Worm (Caenorhabditis elegans) whole organism, young adult: ENCODE data around the gene mpk-1.

Source experiments
- F37B4.10 ChIP-seq: fragments of 200-800 bp; sonication (Bioruptor generic); IDR thresholded peaks from 2 replicates; pipeline ENCODE4 v1.3.6; 2022; ENCODE audit warnings: missing genetic modification characterization, missing compliant biosample characterization
- F57A8.1 ChIP-seq: fragments of 200-800 bp; sonication (Bioruptor generic); optimal IDR thresholded peaks from 2 replicates; lab custom pipeline; 2018; ENCODE audit warnings: mild to moderate bottlenecking, missing genetic modification characterization, moderate library complexity, missing compliant biosample characterization
- F57C9.4 ChIP-seq: sonication (generic microtip); optimal IDR thresholded peaks from 2 replicates; lab custom pipeline; 2017; ENCODE audit warnings: mild to moderate bottlenecking, missing genetic modification characterization, missing compliant biosample characterization
- Y53F4B.3 ChIP-seq: fragments of 200-800 bp; sonication (Bioruptor generic); IDR thresholded peaks from 2 replicates; pipeline ENCODE4 v1.3.6; 2022; ENCODE audit warnings: missing genetic modification reagents, missing genetic modification characterization, missing compliant biosample characterization
- Y56A3A.18 ChIP-seq: fragments of 200-800 bp; sonication (Bioruptor generic); IDR thresholded peaks from 2 replicates; pipeline ENCODE4 v1.3.6; 2022; ENCODE audit warnings: missing genetic modification reagents, missing genetic modification characterization, missing compliant biosample characterization
- aptf-2 ChIP-seq: fragments of 200-800 bp; sonication (Bioruptor generic); conservative IDR thresholded peaks from 2 replicates; pipeline ENCODE4 v1.3.6; 2022; ENCODE audit warnings: missing genetic modification reagents, missing genetic modification characterization, missing compliant biosample characterization
- athp-1 ChIP-seq: sonication (generic microtip); optimal IDR thresholded peaks from 2 replicates; lab custom pipeline; 2017; ENCODE audit warnings: mild to moderate bottlenecking, missing genetic modification characterization, missing compliant biosample characterization
- attf-3 ChIP-seq: fragments of 200-800 bp; sonication (Bioruptor generic); conservative IDR thresholded peaks from 2 replicates; pipeline ENCODE4 v1.3.6; 2022; ENCODE audit warnings: missing genetic modification reagents, missing genetic modification characterization, missing compliant biosample characterization
- attf-6 ChIP-seq: fragments of 200-800 bp; sonication (Bioruptor generic); IDR thresholded peaks from 2 replicates; pipeline ENCODE4 v1.3.6; 2022; ENCODE audit warnings: missing genetic modification reagents, missing genetic modification characterization, missing compliant biosample characterization
- cebp-1 ChIP-seq, 2 experiments: fragments of 200-800 bp in 1 of 2; sonication (Bioruptor generic) in 1 of 2; sonication (generic microtip) in 1 of 2; IDR thresholded peaks in 1 of 2; optimal IDR thresholded peaks in 1 of 2; 2 replicates each; pipeline versions ENCODE4 v1.3.6 to Lab custom; 2017 to 2022; ENCODE audit warnings: missing compliant biosample characterization in 2 of 2, missing genetic modification characterization in 2 of 2, mild to moderate bottlenecking in 1 of 2, missing genetic modification reagents in 1 of 2, moderate library complexity in 1 of 2
- ceh-40 ChIP-seq: fragments of 200-800 bp; sonication (Bioruptor generic); IDR thresholded peaks from 2 replicates; pipeline ENCODE4 v1.3.6; 2022; ENCODE audit warnings: missing genetic modification characterization, missing compliant biosample characterization
- ceh-79 ChIP-seq: sonication (generic microtip); optimal IDR thresholded peaks from 2 replicates; lab custom pipeline; 2017; ENCODE audit warnings: mild to moderate bottlenecking, missing genetic modification characterization, missing compliant biosample characterization
- dox-1 ChIP-seq: fragments of 200-800 bp; sonication (Bioruptor generic); IDR thresholded peaks from 2 replicates; pipeline ENCODE4 v1.3.6; 2022; ENCODE audit warnings: missing genetic modification reagents, missing genetic modification characterization, missing compliant biosample characterization
- efl-1 ChIP-seq: fragments of 150-350 bp; optimal IDR thresholded peaks from 2 replicates; lab custom pipeline; 2014; ENCODE audit warnings: missing biosample characterization, missing genetic modification reagents, missing genetic modification characterization
- egl-18 ChIP-seq: fragments of 200-800 bp; sonication (Bioruptor generic); IDR thresholded peaks from 2 replicates; pipeline ENCODE4 v1.3.6; 2022; ENCODE audit warnings: missing genetic modification reagents, missing genetic modification characterization, missing compliant biosample characterization
- egl-44 ChIP-seq: fragments of 200-800 bp; sonication (Bioruptor generic); IDR thresholded peaks from 2 replicates; pipeline ENCODE4 v1.3.6; 2022; ENCODE audit warnings: missing genetic modification reagents, missing genetic modification characterization, missing compliant biosample characterization
- hlh-26 ChIP-seq: fragments of 200-800 bp; sonication (Bioruptor generic); conservative IDR thresholded peaks from 2 replicates; pipeline ENCODE4 v1.3.6; 2022; ENCODE audit warnings: missing genetic modification reagents, missing genetic modification characterization, missing compliant biosample characterization
- hmg-20 ChIP-seq: fragments of 200-800 bp; sonication (Bioruptor generic); IDR thresholded peaks from 2 replicates; pipeline ENCODE4 v1.3.6; 2022; ENCODE audit warnings: missing genetic modification reagents, missing genetic modification characterization, missing compliant biosample characterization
- lin-54 ChIP-seq: fragments of 200-800 bp; sonication (Bioruptor generic); optimal IDR thresholded peaks from 2 replicates; lab custom pipeline; 2018; ENCODE audit warnings: mild to moderate bottlenecking, missing genetic modification characterization, missing compliant biosample characterization
- lsy-27 ChIP-seq: sonication (generic microtip); optimal IDR thresholded peaks from 2 replicates; lab custom pipeline; 2017; ENCODE audit warnings: missing genetic modification characterization, mild to moderate bottlenecking, missing compliant biosample characterization, antibody characterized with exemption, missing genotype, borderline replicate concordance; ENCODE audit not compliant: insufficient read depth
- madf-8 ChIP-seq: fragments of 200-800 bp; sonication (Bioruptor generic); conservative IDR thresholded peaks from 2 replicates; pipeline ENCODE4 v1.3.6; 2022; ENCODE audit warnings: missing genetic modification reagents, missing genetic modification characterization, missing compliant biosample characterization
- mcd-1 ChIP-seq: fragments of 200-800 bp; sonication (Bioruptor generic); IDR thresholded peaks from 2 replicates; pipeline ENCODE4 v1.3.6; 2022; ENCODE audit warnings: missing genetic modification reagents, missing genetic modification characterization, missing compliant biosample characterization
- mel-28 ChIP-seq: sonication (generic microtip); optimal IDR thresholded peaks from 2 replicates; lab custom pipeline; 2016; ENCODE audit warnings: borderline replicate concordance, mild to moderate bottlenecking, missing genetic modification characterization, missing compliant biosample characterization
- mes-4 ChIP-seq: sonication (generic microtip); optimal IDR thresholded peaks from 2 replicates; lab custom pipeline; 2016; ENCODE audit warnings: missing genotype, missing genetic modification characterization, missing compliant biosample characterization
- mxl-1 ChIP-seq: sonication (generic microtip); optimal IDR thresholded peaks from 2 replicates; lab custom pipeline; 2016; ENCODE audit warnings: missing genetic modification characterization, missing compliant biosample characterization
- nfya-2 ChIP-seq: fragments of 200-800 bp; sonication (Bioruptor generic); IDR thresholded peaks from 2 replicates; pipeline ENCODE4 v1.3.6; 2022; ENCODE audit warnings: missing genetic modification reagents, missing genetic modification characterization, missing compliant biosample characterization
- pbrm-1 ChIP-seq: fragments of 200-800 bp; sonication (Bioruptor generic); IDR thresholded peaks from 2 replicates; pipeline ENCODE4 v1.3.6; 2022; ENCODE audit warnings: missing genetic modification reagents, missing genetic modification characterization, missing compliant biosample characterization
- rpc-1 ChIP-seq, 2 experiments: fragments of 150-350 bp in 1 of 2; sonication (generic microtip) in 1 of 2; optimal IDR thresholded peaks; 2 replicates each; lab custom pipeline; 2014 to 2018; ENCODE audit warnings: missing biosample characterization in 1 of 2, missing genetic modification characterization in 1 of 2, missing genetic modification reagents in 1 of 2, missing genotype in 1 of 2
- sdz-38 ChIP-seq: sonication (generic microtip); optimal IDR thresholded peaks from 2 replicates; lab custom pipeline; 2016; ENCODE audit warnings: missing genotype, missing genetic modification characterization, missing compliant biosample characterization
- snpc-1.3 ChIP-seq: sonication (generic microtip); optimal IDR thresholded peaks from 2 replicates; lab custom pipeline; 2017; ENCODE audit warnings: missing genetic modification characterization, mild to moderate bottlenecking, missing compliant biosample characterization, antibody characterized with exemption, moderate library complexity, missing genotype, missing genetic modification reagents; ENCODE audit not compliant: insufficient read depth
- snpc-4 ChIP-seq, 5 experiments: fragments of 150-350 bp in 1 of 5; sonication (generic microtip) in 4 of 5; optimal IDR thresholded peaks; 2 replicates each; lab custom pipeline; 2014 to 2018; ENCODE audit warnings: missing genetic modification characterization in 5 of 5, missing biosample characterization in 3 of 5, antibody characterized with exemption in 2 of 5, mild to moderate bottlenecking in 2 of 5, missing compliant biosample characterization in 2 of 5, missing genotype in 2 of 5, moderate library complexity in 2 of 5, missing genetic modification reagents in 1 of 5
- sptf-2 ChIP-seq: fragments of 200-800 bp; sonication (Bioruptor generic); optimal IDR thresholded peaks from 2 replicates; lab custom pipeline; 2018; ENCODE audit warnings: mild to moderate bottlenecking, missing genetic modification characterization, missing compliant biosample characterization
- zim-3 ChIP-seq: sonication (generic microtip); optimal IDR thresholded peaks from 2 replicates; lab custom pipeline; 2017; ENCODE audit warnings: mild to moderate bottlenecking, missing genetic modification characterization, moderate library complexity, missing compliant biosample characterization
- ztf-18 ChIP-seq: sonication (generic microtip); optimal IDR thresholded peaks from 2 replicates; lab custom pipeline; 2016; ENCODE audit warnings: missing genotype, mild to moderate bottlenecking, missing genetic modification characterization, missing compliant biosample characterization
- ztf-26 ChIP-seq: sonication (generic microtip); optimal IDR thresholded peaks from 2 replicates; lab custom pipeline; 2017; ENCODE audit warnings: missing genetic modification characterization, missing compliant biosample characterization

Gene mpk-1

ce11 chrIII:4263048-4263447 is 35.1 kb upstream of the mpk-1 start, which contains the start of gene T08A11.1:
TSS of gene T08A11.1 (minus strand) at chrIII:4263148.
- no peak for TF ChIP-seq madf-8 (GFP tag; lab: Robert Waterston, UW)
- TF ChIP-seq efl-1 (GFP tag; lab: Kevin White, UChicago), result no peak
- no peak for TF ChIP-seq mes-4 (tag; lab: Kevin White, UChicago)
- no peak for TF ChIP-seq sptf-2
- TF ChIP-seq, all 124 proteins: peak for 0

ce11 chrIII:4257896-4258295 is 30.0 kb upstream of the mpk-1 start:
- TF ChIP-seq snpc-1.3 (tag; lab: Kevin White, UChicago) (no peak), Y53F4B.3 (GFP tag; lab: Robert Waterston, UW) (no peak), mel-28 (tag; lab: Kevin White, UChicago) (no peak), mcd-1 (GFP tag; lab: Robert Waterston, UW) (no peak), sptf-2 (no peak), sdz-38 (tag; lab: Kevin White, UChicago) (no peak), ztf-18 (tag; lab: Kevin White, UChicago) (no peak)

- TF ChIP-seq pbrm-1 (GFP tag; lab: Robert Waterston, UW), result no peak
- no peak for TF ChIP-seq egl-18 (GFP tag; lab: Robert Waterston, UW)
- no peak for TF ChIP-seq attf-6 (GFP tag; lab: Robert Waterston, UW)
- no peak for TF ChIP-seq lin-54 (GFP tag; lab: Kevin White, UChicago)
- no peak for TF ChIP-seq cebp-1 (GFP tag; IDR thresholded peaks at IDR 0.05; lab: Robert Waterston, UW)
- TF ChIP-seq cebp-1 (tag; optimal IDR thresholded peaks at IDR 0.05; lab: Kevin White, UChicago), result no peak
- no peak for TF ChIP-seq mcd-1 (GFP tag; lab: Robert Waterston, UW)
- TF ChIP-seq mel-28 (tag; lab: Kevin White, UChicago), result no peak
- no peak for TF ChIP-seq snpc-4 (GFP tag; optimal IDR thresholded peaks at IDR 0.05; lab: Kevin White, UChicago)
- no peak for TF ChIP-seq snpc-4 (tag; optimal IDR thresholded peaks at IDR 0.05; lab: Kevin White, UChicago)
- no peak for TF ChIP-seq athp-1 (tag; lab: Kevin White, UChicago)
- TF ChIP-seq snpc-1.3 (tag; lab: Kevin White, UChicago), result no peak
- no peak for TF ChIP-seq hmg-20 (GFP tag; lab: Robert Waterston, UW)
- TF ChIP-seq nfya-2 (GFP tag; lab: Robert Waterston, UW), result no peak
- no peak for TF ChIP-seq ztf-18 (tag; lab: Kevin White, UChicago)
- TF ChIP-seq mxl-1 (tag; lab: Kevin White, UChicago), result no peak
- no peak for TF ChIP-seq rpc-1 (optimal IDR thresholded peaks at IDR 0.05; lab: Kevin White, UChicago)
- no peak for TF ChIP-seq rpc-1 (tag; optimal IDR thresholded peaks at IDR 0.05; lab: Kevin White, UChicago)
- no peak for TF ChIP-seq lsy-27 (tag; lab: Kevin White, UChicago)
- no peak for TF ChIP-seq madf-8 (GFP tag; lab: Robert Waterston, UW)
- no peak for TF ChIP-seq egl-44
Measured at ce11 chrIII:4247571-4247970, 19.7 kb upstream of the mpk-1 start, which contains the start of gene Y44F5A.1. TSS of gene Y44F5A.1 (minus strand) at chrIII:4247671.

- no peak for TF ChIP-seq hlh-26 (GFP tag; lab: Robert Waterston, UW)
- TF ChIP-seq ceh-79 (tag; lab: Kevin White, UChicago), result no peak
- no peak for TF ChIP-seq zim-3 (tag; lab: Kevin White, UChicago)
- TF ChIP-seq rpc-1 (optimal IDR thresholded peaks at IDR 0.05; lab: Kevin White, UChicago), result no peak
- TF ChIP-seq rpc-1 (tag; optimal IDR thresholded peaks at IDR 0.05; lab: Kevin White, UChicago), result no peak
- no peak for TF ChIP-seq ztf-26 (tag; lab: Kevin White, UChicago)
- TF ChIP-seq ceh-40, result no peak
- no peak for TF ChIP-seq lin-54 (GFP tag; lab: Kevin White, UChicago)
- TF ChIP-seq F37B4.10, result no peak
- no peak for TF ChIP-seq pbrm-1 (GFP tag; lab: Robert Waterston, UW)
- no peak for TF ChIP-seq F57A8.1 (GFP tag; lab: Kevin White, UChicago)
- no peak for TF ChIP-seq Y56A3A.18 (GFP tag; lab: Robert Waterston, UW)
- TF ChIP-seq aptf-2 (GFP tag; lab: Robert Waterston, UW), result no peak
- no peak for TF ChIP-seq athp-1 (tag; lab: Kevin White, UChicago)
- no peak for TF ChIP-seq attf-3 (GFP tag; lab: Robert Waterston, UW)
- TF ChIP-seq F57C9.4 (tag; lab: Kevin White, UChicago), result no peak
- no peak for TF ChIP-seq dox-1 (GFP tag; lab: Robert Waterston, UW)
- TF ChIP-seq ztf-18 (tag; lab: Kevin White, UChicago), result no peak
Measured at ce11 chrIII:4244285-4244684, 16.4 kb upstream of the mpk-1 start, which contains the start of gene zhit-2. TSS of gene zhit-2 (minus strand) at chrIII:4244385.
